Worm (Caenorhabditis elegans) whole organism, L4 larva: ENCODE results near the gene F15B9.8.

Experiments used
- F44E2.7 ChIP-seq: fragments of 200-800 bp; sonication (Bioruptor generic); IDR thresholded peaks from 2 replicates; pipeline ENCODE4 v2.1.2; 2022; ENCODE audit warnings: missing genetic modification characterization, missing compliant biosample characterization
- T20F7.1 ChIP-seq: fragments of 200-800 bp; sonication (Bioruptor generic); optimal IDR thresholded peaks from 2 replicates; lab custom pipeline; 2018; ENCODE audit warnings: mild to moderate bottlenecking, missing genetic modification characterization, missing compliant biosample characterization
- ZK337.2 ChIP-seq: fragments of 200-800 bp; sonication (Bioruptor generic); IDR thresholded peaks from 2 replicates; pipeline ENCODE4 v1.3.6; 2022; ENCODE audit warnings: missing genetic modification reagents, missing genetic modification characterization, missing compliant biosample characterization
- ceh-20 ChIP-seq: fragments of 200-800 bp; sonication (Bioruptor generic); IDR thresholded peaks from 2 replicates; pipeline ENCODE4 v1.3.6; 2022; ENCODE audit warnings: missing genetic modification reagents, missing genetic modification characterization, missing compliant biosample characterization
- ceh-28 ChIP-seq: fragments of 150-350 bp; optimal IDR thresholded peaks from 2 replicates; lab custom pipeline; 2014; ENCODE audit warnings: missing biosample characterization, missing genetic modification reagents, missing genetic modification characterization
- ceh-44 ChIP-seq: fragments of 200-800 bp; sonication (Bioruptor generic); IDR thresholded peaks from 2 replicates; pipeline ENCODE4 v1.3.6; 2022; ENCODE audit warnings: missing genetic modification reagents, missing genetic modification characterization, missing compliant biosample characterization
- ceh-62 ChIP-seq: sonication (generic microtip); optimal IDR thresholded peaks from 2 replicates; lab custom pipeline; 2017; ENCODE audit warnings: missing biosample characterization, missing genetic modification characterization
- ces-1 ChIP-seq: fragments of 150-350 bp; sonication (generic microtip); optimal IDR thresholded peaks from 4 replicates; lab custom pipeline; 2014; ENCODE audit warnings: missing biosample characterization, missing genetic modification reagents, missing genetic modification characterization
- ctbp-1 ChIP-seq: fragments of 200-800 bp; sonication (Bioruptor generic); IDR thresholded peaks from 2 replicates; pipeline ENCODE4 v1.3.6; 2022; ENCODE audit warnings: missing genetic modification reagents, missing genetic modification characterization, missing compliant biosample characterization
- daf-16 ChIP-seq, 3 experiments: sonication (generic microtip); optimal IDR thresholded peaks; 2 replicates each; lab custom pipeline; 2016 to 2017; ENCODE audit warnings: missing genetic modification characterization in 3 of 3, missing genetic modification reagents in 3 of 3, mild to moderate bottlenecking in 2 of 3, missing compliant biosample characterization in 2 of 3, missing biosample characterization in 1 of 3, moderate library complexity in 1 of 3
- daf-8 ChIP-seq: fragments of 200-800 bp; sonication (Bioruptor generic); IDR thresholded peaks from 2 replicates; pipeline ENCODE4 v1.3.6; 2022; ENCODE audit warnings: missing genetic modification characterization, missing compliant biosample characterization
- dmd-6 ChIP-seq: fragments of 200-800 bp; sonication (Bioruptor generic); IDR thresholded peaks from 2 replicates; pipeline ENCODE4 v1.3.6; 2022; ENCODE audit warnings: missing genetic modification reagents, missing genetic modification characterization, missing compliant biosample characterization
- dmd-9 ChIP-seq: fragments of 200-800 bp; sonication (Bioruptor generic); IDR thresholded peaks from 2 replicates; pipeline ENCODE4 v1.3.6; 2022; ENCODE audit warnings: missing genetic modification reagents, missing genetic modification characterization, missing compliant biosample characterization
- dpl-1 ChIP-seq: fragments of 150-350 bp; optimal IDR thresholded peaks from 2 replicates; lab custom pipeline; 2014; ENCODE audit warnings: missing biosample characterization, missing genetic modification reagents, missing genetic modification characterization
- dve-1 ChIP-seq: sonication (generic microtip); optimal IDR thresholded peaks from 2 replicates; lab custom pipeline; 2017; ENCODE audit warnings: antibody characterized with exemption, mild to moderate bottlenecking, missing genetic modification characterization, missing compliant biosample characterization; ENCODE audit not compliant: insufficient read depth
- egl-27 ChIP-seq: sonication (generic microtip); optimal IDR thresholded peaks from 3 replicates; lab custom pipeline; 2017; ENCODE audit warnings: missing biosample characterization, missing genetic modification reagents, missing genetic modification characterization
- egl-43 ChIP-seq: fragments of 200-800 bp; sonication (Bioruptor generic); IDR thresholded peaks from 2 replicates; pipeline ENCODE4 v1.3.6; 2022; ENCODE audit warnings: missing genetic modification reagents, missing genetic modification characterization, missing compliant biosample characterization
- fos-1 ChIP-seq: fragments of 150-350 bp; optimal IDR thresholded peaks from 2 replicates; lab custom pipeline; 2014; ENCODE audit warnings: missing biosample characterization, missing genetic modification characterization
- hif-1 ChIP-seq, 2 experiments: sonication (generic microtip); optimal IDR thresholded peaks; 2 replicates each; lab custom pipeline; 2016 to 2017; ENCODE audit warnings: missing compliant biosample characterization in 2 of 2, missing genetic modification characterization in 2 of 2, missing genetic modification reagents in 2 of 2, missing genotype in 2 of 2, mild to moderate bottlenecking in 1 of 2
- hlh-11 ChIP-seq: fragments of 200-800 bp; sonication (Bioruptor generic); optimal IDR thresholded peaks from 2 replicates; lab custom pipeline; 2018; ENCODE audit warnings: mild to moderate bottlenecking, missing genetic modification characterization, missing compliant biosample characterization
- hlh-30 ChIP-seq: sonication (generic microtip); optimal IDR thresholded peaks from 2 replicates; lab custom pipeline; 2017; ENCODE audit warnings: antibody characterized with exemption, mild to moderate bottlenecking, missing genetic modification characterization, missing compliant biosample characterization; ENCODE audit not compliant: insufficient read depth
- hmg-1.1 ChIP-seq: fragments of 200-800 bp; sonication (Bioruptor generic); IDR thresholded peaks from 2 replicates; pipeline ENCODE4 v1.3.6; 2022; ENCODE audit warnings: missing genetic modification reagents, missing genetic modification characterization, missing compliant biosample characterization
- jun-1 ChIP-seq: fragments of 150-350 bp; optimal IDR thresholded peaks from 2 replicates; lab custom pipeline; 2014; ENCODE audit warnings: missing biosample characterization, missing genetic modification reagents, missing genetic modification characterization
- lin-1 ChIP-seq: fragments of 200-800 bp; sonication (Bioruptor generic); IDR thresholded peaks from 2 replicates; pipeline ENCODE4 v1.3.6; 2022; ENCODE audit warnings: missing genetic modification reagents, missing genetic modification characterization, missing compliant biosample characterization
- lin-13 ChIP-seq: fragments of 150-350 bp; optimal IDR thresholded peaks from 2 replicates; lab custom pipeline; 2014; ENCODE audit warnings: missing biosample characterization, missing genetic modification reagents, missing genetic modification characterization
- lin-38 ChIP-seq: fragments of 200-800 bp; sonication (Bioruptor generic); IDR thresholded peaks from 2 replicates; pipeline ENCODE4 v1.3.6; 2022; ENCODE audit warnings: missing genetic modification reagents, missing genetic modification characterization, missing compliant biosample characterization
- lin-39 ChIP-seq: fragments of 150-350 bp; optimal IDR thresholded peaks from 2 replicates; lab custom pipeline; 2014; ENCODE audit warnings: missing biosample characterization, missing genetic modification reagents, missing genetic modification characterization
- lsy-2 ChIP-seq, 2 experiments: fragments of 150-350 bp in 1 of 2; sonication (generic microtip) in 1 of 2; optimal IDR thresholded peaks; 2 replicates each; lab custom pipeline; 2014 to 2017; ENCODE audit warnings: missing biosample characterization in 2 of 2, missing genetic modification characterization in 2 of 2
- mdt-29 ChIP-seq: fragments of 200-800 bp; sonication (Bioruptor generic); IDR thresholded peaks from 2 replicates; pipeline ENCODE4 v1.3.6; 2022; ENCODE audit warnings: missing genetic modification reagents, missing genetic modification characterization, missing compliant biosample characterization
- mep-1 ChIP-seq: fragments of 150-350 bp; sonication (generic microtip); optimal IDR thresholded peaks from 3 replicates; lab custom pipeline; 2014; ENCODE audit warnings: missing biosample characterization, missing genetic modification characterization
- mes-2 ChIP-seq: sonication (generic microtip); optimal IDR thresholded peaks from 2 replicates; lab custom pipeline; 2016; ENCODE audit warnings: missing genotype, mild to moderate bottlenecking, missing genetic modification characterization, missing compliant biosample characterization; ENCODE audit not compliant: poor library complexity, severe bottlenecking
- mxl-2 ChIP-seq: fragments of 200-800 bp; sonication (Bioruptor generic); conservative IDR thresholded peaks from 2 replicates; pipeline ENCODE4 v1.3.6; 2022; ENCODE audit warnings: missing genetic modification reagents, missing genetic modification characterization, missing compliant biosample characterization
- mxl-3 ChIP-seq: fragments of 200-800 bp; sonication (Bioruptor generic); optimal IDR thresholded peaks from 2 replicates; lab custom pipeline; 2018; ENCODE audit warnings: mild to moderate bottlenecking, missing genetic modification characterization, missing compliant biosample characterization
- nhr-10 ChIP-seq: fragments of 150-350 bp; optimal IDR thresholded peaks from 2 replicates; lab custom pipeline; 2014; ENCODE audit warnings: missing biosample characterization, missing genetic modification characterization
- nhr-28 ChIP-seq: fragments of 150-350 bp; optimal IDR thresholded peaks from 2 replicates; lab custom pipeline; 2014; ENCODE audit warnings: missing biosample characterization, missing genetic modification characterization
- nhr-6 ChIP-seq: fragments of 150-350 bp; optimal IDR thresholded peaks from 2 replicates; lab custom pipeline; 2014; ENCODE audit warnings: missing biosample characterization, missing genetic modification characterization
- rbr-2 ChIP-seq: sonication (generic microtip); optimal IDR thresholded peaks from 2 replicates; lab custom pipeline; 2016; ENCODE audit warnings: missing genotype, missing genetic modification characterization, missing compliant biosample characterization
- saeg-2 ChIP-seq: fragments of 200-800 bp; sonication (Bioruptor generic); IDR thresholded peaks from 2 replicates; pipeline ENCODE4 v1.3.6; 2022; ENCODE audit warnings: missing genetic modification reagents, missing genetic modification characterization, missing compliant biosample characterization
- skn-1 ChIP-seq: fragments of 150-350 bp; optimal IDR thresholded peaks from 2 replicates; lab custom pipeline; 2014; ENCODE audit warnings: missing biosample characterization, missing genetic modification characterization
- tag-97 ChIP-seq: fragments of 200-800 bp; sonication (Bioruptor generic); IDR thresholded peaks from 2 replicates; pipeline ENCODE4 v1.3.6; 2022; ENCODE audit warnings: missing genetic modification characterization, missing compliant biosample characterization
- unc-130 ChIP-seq: sonication (generic microtip); optimal IDR thresholded peaks from 2 replicates; lab custom pipeline; 2016; ENCODE audit warnings: missing genetic modification reagents, missing genetic modification characterization, missing compliant biosample characterization
- unc-62 ChIP-seq, 3 experiments: fragments of 150-350 bp in 1 of 3; sonication (generic microtip); optimal IDR thresholded peaks in 2 of 3; peaks in 1 of 3; 1 replicate in 1 of 3; 2 replicates in 2 of 3; lab custom pipeline; 2014 to 2017; ENCODE audit warnings: missing biosample characterization in 3 of 3, missing genetic modification characterization in 3 of 3, missing genetic modification reagents in 3 of 3, missing genotype in 1 of 3
- vab-7 ChIP-seq: fragments of 200-800 bp; sonication (Bioruptor generic); IDR thresholded peaks from 2 replicates; pipeline ENCODE4 v1.3.6; 2022; ENCODE audit warnings: missing genetic modification reagents, missing genetic modification characterization, missing compliant biosample characterization
- zfp-2 ChIP-seq: sonication (generic microtip); optimal IDR thresholded peaks from 2 replicates; lab custom pipeline; 2016; ENCODE audit warnings: mild to moderate bottlenecking, missing genetic modification characterization, missing compliant biosample characterization
- zfp-3 ChIP-seq: fragments of 200-800 bp; sonication (Bioruptor generic); conservative IDR thresholded peaks from 2 replicates; pipeline ENCODE4 v1.3.6; 2022; ENCODE audit warnings: missing genetic modification reagents, missing genetic modification characterization, missing compliant biosample characterization
- zip-2 ChIP-seq: fragments of 150-350 bp; optimal IDR thresholded peaks from 2 replicates; lab custom pipeline; 2014; ENCODE audit warnings: missing biosample characterization, missing genetic modification characterization
- ztf-7 ChIP-seq: fragments of 150-350 bp; optimal IDR thresholded peaks from 2 replicates; lab custom pipeline; 2014; ENCODE audit warnings: missing biosample characterization, missing genetic modification characterization

Gene F15B9.8

ce11 chrV:12950812-12951528, 37.4 kb upstream of the F15B9.8 start, which contains the start of the genes T16G1.9 and T16G1.18:
Gene T16G1.9 (minus strand): TSS chrV:12950862.
Gene T16G1.18 (plus strand): TSS chrV:12951304.
- TF ChIP-seq mxl-2, result no peak
- TF ChIP-seq mdt-29, result no peak
- no peak for TF ChIP-seq skn-1
- TF ChIP-seq egl-43, result no peak
- TF ChIP-seq ZK337.2 (GFP tag; lab: Robert Waterston, UW), result no peak
- no peak for TF ChIP-seq ceh-44
- TF ChIP-seq vab-7, result 0 out of 2 replicates have a peak, but pooled peaks have one; percentile 20
- no peak for TF ChIP-seq lin-1
- TF ChIP-seq unc-130 (GFP tag; lab: Kevin White, UChicago), result no peak
- peak; percentile 59 for TF ChIP-seq hlh-30 (tag; lab: Kevin White, UChicago)
- peak; percentile 45 for TF ChIP-seq mxl-3
- TF ChIP-seq ces-1, result no peak
- TF ChIP-seq mes-2, result peak; percentile 80
- TF ChIP-seq dmd-6 (GFP tag; lab: Robert Waterston, UW), result peak; percentile 62; the same call in 1 of the 2 replicates
- TF ChIP-seq nhr-28 (tag; lab: Kevin White, UChicago), result peak; percentile 34
- TF ChIP-seq lin-13 (GFP tag; lab: Kevin White, UChicago), result peak; percentile 50
- TF ChIP-seq ztf-7, result no peak
- TF ChIP-seq mep-1, result peak; percentile 64
- no peak for TF ChIP-seq daf-8
- TF ChIP-seq T20F7.1 (GFP tag; lab: Kevin White, UChicago), result peak; percentile 85
- no peak for TF ChIP-seq saeg-2 (GFP tag; lab: Robert Waterston, UW)
- peak in 1 of 2 experiments; percentile 94 for TF ChIP-seq unc-62 (GFP tag; optimal IDR thresholded peaks at IDR 0.05 in 1 of 2; lab: Kevin White, UChicago)
- no peak for TF ChIP-seq unc-62 (tag; optimal IDR thresholded peaks at IDR 0.05; lab: Kevin White, UChicago)
- TF ChIP-seq ceh-20 (GFP tag; lab: Robert Waterston, UW), result no peak
- no peak for TF ChIP-seq F44E2.7 (GFP tag; lab: Robert Waterston, UW)
- no peak for TF ChIP-seq nhr-10 (tag; lab: Kevin White, UChicago)
- TF ChIP-seq jun-1, result no peak
- peak; percentile 50 for TF ChIP-seq hmg-1.1 (GFP tag; lab: Robert Waterston, UW)
- TF ChIP-seq ceh-28 (tag; lab: Kevin White, UChicago), result no peak
- no peak for TF ChIP-seq egl-27 (tag; lab: Kevin White, UChicago)
- peak; percentile 72 for TF ChIP-seq hlh-11 (tag; lab: Kevin White, UChicago)
- TF ChIP-seq zfp-2 (tag; lab: Kevin White, UChicago), result no peak
- TF ChIP-seq lin-39 (tag; lab: Kevin White, UChicago), result no peak
- no peak for TF ChIP-seq dmd-9 (GFP tag; lab: Robert Waterston, UW)
- peak in 1 of 2 experiments; percentile 69 for TF ChIP-seq lsy-2 (tag; optimal IDR thresholded peaks at IDR 0.05; lab: Kevin White, UChicago)
- no peak; the same call in 1 of the 2 replicates for TF ChIP-seq lin-38 (GFP tag; lab: Robert Waterston, UW)
- TF ChIP-seq dve-1 (tag; lab: Kevin White, UChicago), result peak; percentile 57
- no peak for TF ChIP-seq hif-1 (tag; optimal IDR thresholded peaks at IDR 0.05; lab: Kevin White, UChicago)
- TF ChIP-seq dpl-1 (GFP tag; lab: Kevin White, UChicago), result peak; percentile 43
- no peak for TF ChIP-seq tag-97 (GFP tag; lab: Robert Waterston, UW)
- TF ChIP-seq rbr-2, result peak; percentile 47
- no peak for TF ChIP-seq ctbp-1 (GFP tag; lab: Robert Waterston, UW)
- no peak for TF ChIP-seq ceh-62 (tag; lab: Kevin White, UChicago)
- TF ChIP-seq zfp-3 (GFP tag; lab: Robert Waterston, UW), result no peak
- no peak for TF ChIP-seq zip-2 (tag; lab: Kevin White, UChicago)
- no peak for TF ChIP-seq fos-1 (tag; lab: Kevin White, UChicago)
- TF ChIP-seq daf-16 (GFP tag; optimal IDR thresholded peaks at IDR 0.05; lab: Kevin White, UChicago), result no peak
- TF ChIP-seq daf-16 (tag; optimal IDR thresholded peaks at IDR 0.05; lab: Kevin White, UChicago), result peak; percentile 71
- TF ChIP-seq nhr-6, result peak; percentile 98
